Worm (Caenorhabditis elegans) whole organism, midembryonic: Measurements from ENCODE around the gene F29A7.4.

Experiments used
- T22C8.4 ChIP-seq: fragments of 200-800 bp; sonication (Bioruptor generic); IDR thresholded peaks from 2 replicates; pipeline ENCODE4 v1.3.6; 2022; ENCODE audit warnings: missing genetic modification characterization, missing compliant biosample characterization
- cog-1 ChIP-seq: sonication (generic microtip); optimal IDR thresholded peaks from 2 replicates; lab custom pipeline; 2016; ENCODE audit warnings: missing genetic modification characterization, missing compliant biosample characterization
- flt-1 ChIP-seq: fragments of 200-800 bp; sonication (Bioruptor generic); IDR thresholded peaks from 2 replicates; pipeline ENCODE4 v1.3.6; 2022; ENCODE audit warnings: missing genetic modification characterization, missing compliant biosample characterization
- klf-2 ChIP-seq: fragments of 200-800 bp; sonication (Bioruptor generic); conservative IDR thresholded peaks from 2 replicates; pipeline ENCODE4 v1.3.6; 2022; ENCODE audit warnings: missing genetic modification reagents, missing genetic modification characterization, missing compliant biosample characterization
- med-1 ChIP-seq: sonication (generic microtip); optimal IDR thresholded peaks from 2 replicates; lab custom pipeline; 2017; ENCODE audit warnings: missing genetic modification characterization, mild to moderate bottlenecking, missing compliant biosample characterization, antibody characterized with exemption, missing genetic modification reagents; ENCODE audit not compliant: insufficient read depth
- ref-1 ChIP-seq: fragments of 200-800 bp; sonication (Bioruptor generic); conservative IDR thresholded peaks from 2 replicates; pipeline ENCODE4 v1.3.6; 2022; ENCODE audit warnings: missing genetic modification reagents, missing genetic modification characterization, missing compliant biosample characterization
- tab-1 ChIP-seq: fragments of 200-800 bp; sonication (Bioruptor generic); IDR thresholded peaks from 2 replicates; pipeline ENCODE4 v1.3.6; 2022; ENCODE audit warnings: missing genetic modification characterization, missing compliant biosample characterization
- ztf-23 ChIP-seq: fragments of 200-800 bp; sonication (Bioruptor generic); IDR thresholded peaks from 2 replicates; pipeline ENCODE4 v1.3.6; 2022; ENCODE audit warnings: missing genetic modification reagents, missing genetic modification characterization, missing compliant biosample characterization
- ztf-29 ChIP-seq: fragments of 200-800 bp; sonication (Bioruptor generic); IDR thresholded peaks from 2 replicates; pipeline ENCODE4 v1.3.6; 2022; ENCODE audit warnings: missing genetic modification reagents, missing genetic modification characterization, missing compliant biosample characterization

F29A7.4 gene

ce11 chrII:2749595-2750048, at the start of gene F29A7.4:
Gene F29A7.4 (plus strand): TSS chrII:2749998.
- TF ChIP-seq cog-1 (tag; lab: Kevin White, UChicago) (no peak), med-1 (GFP tag; lab: Kevin White, UChicago) (no peak), ztf-29 (GFP tag; lab: Robert Waterston, UW) (no peak), flt-1 (GFP tag; lab: Robert Waterston, UW) (no peak)

ce11 chrII:2700229-2700628, 49.6 kb upstream of the F29A7.4 start, which contains the start of gene sri-61:
Gene sri-61 (minus strand): TSS chrII:2700329.
- TF ChIP-seq ref-1 (GFP tag; lab: Robert Waterston, UW) (no peak), T22C8.4 (GFP tag; lab: Robert Waterston, UW) (no peak), klf-2 (GFP tag; lab: Robert Waterston, UW) (no peak), ztf-23 (GFP tag; lab: Robert Waterston, UW) (no peak), tab-1 (GFP tag; lab: Robert Waterston, UW) (no peak), cog-1 (tag; lab: Kevin White, UChicago) (no peak), flt-1 (GFP tag; lab: Robert Waterston, UW) (no peak), med-1 (GFP tag; lab: Kevin White, UChicago) (no peak)

ce11 chrII:2702757-2703156, 47.0 kb upstream of the F29A7.4 start, which contains the start of gene sri-60:
Gene sri-60 (minus strand): TSS chrII:2702857.
- TF ChIP-seq ztf-23 (GFP tag; lab: Robert Waterston, UW) (no peak), tab-1 (GFP tag; lab: Robert Waterston, UW) (no peak), klf-2 (GFP tag; lab: Robert Waterston, UW) (no peak)

ce11 chrII:2705200-2705599, 44.6 kb upstream of the F29A7.4 start, which contains the start of gene srh-128:
Gene srh-128 (minus strand): TSS chrII:2705300.
- TF ChIP-seq ref-1 (GFP tag; lab: Robert Waterston, UW): no peak
- TF ChIP-seq flt-1 (GFP tag; lab: Robert Waterston, UW): no peak
- TF ChIP-seq T22C8.4 (GFP tag; lab: Robert Waterston, UW): no peak
- no peak for TF ChIP-seq ztf-29 (GFP tag; lab: Robert Waterston, UW)
- TF ChIP-seq ztf-23 (GFP tag; lab: Robert Waterston, UW): no peak
- no peak for TF ChIP-seq klf-2 (GFP tag; lab: Robert Waterston, UW)
- no peak for TF ChIP-seq tab-1 (GFP tag; lab: Robert Waterston, UW)
- no peak for TF ChIP-seq cog-1 (tag; lab: Kevin White, UChicago)
- no peak for TF ChIP-seq med-1 (GFP tag; lab: Kevin White, UChicago)

- TF ChIP-seq flt-1 (GFP tag; lab: Robert Waterston, UW) (no peak), klf-2 (GFP tag; lab: Robert Waterston, UW) (no peak), cog-1 (tag; lab: Kevin White, UChicago) (no peak), med-1 (GFP tag; lab: Kevin White, UChicago) (no peak), T22C8.4 (GFP tag; lab: Robert Waterston, UW) (no peak)
Observed at ce11 chrII:2707872-2708271, 41.9 kb upstream of the F29A7.4 start, which contains the start of gene Y47G7B.2. Gene Y47G7B.2 (minus strand): TSS chrII:2708014.

- TF ChIP-seq med-1 (GFP tag; lab: Kevin White, UChicago): no peak
- TF ChIP-seq ref-1 (GFP tag; lab: Robert Waterston, UW): no peak
- no peak for TF ChIP-seq cog-1 (tag; lab: Kevin White, UChicago)
- no peak for TF ChIP-seq flt-1 (GFP tag; lab: Robert Waterston, UW)
- no peak for TF ChIP-seq ztf-23 (GFP tag; lab: Robert Waterston, UW)
- TF ChIP-seq klf-2 (GFP tag; lab: Robert Waterston, UW): no peak
- TF ChIP-seq T22C8.4 (GFP tag; lab: Robert Waterston, UW): no peak
- no peak for TF ChIP-seq ztf-29 (GFP tag; lab: Robert Waterston, UW)
- no peak for TF ChIP-seq tab-1 (GFP tag; lab: Robert Waterston, UW)
Observed at ce11 chrII:2709942-2710341, 39.9 kb upstream of the F29A7.4 start, which contains the start of gene T05A8.1. Gene T05A8.1 (minus strand): TSS chrII:2710042.

- TF ChIP-seq tab-1 (GFP tag; lab: Robert Waterston, UW) (no peak), cog-1 (tag; lab: Kevin White, UChicago) (no peak), flt-1 (GFP tag; lab: Robert Waterston, UW) (no peak), klf-2 (GFP tag; lab: Robert Waterston, UW) (no peak), med-1 (GFP tag; lab: Kevin White, UChicago) (no peak), T22C8.4 (GFP tag; lab: Robert Waterston, UW) (no peak), ztf-23 (GFP tag; lab: Robert Waterston, UW) (no peak), ztf-29 (GFP tag; lab: Robert Waterston, UW) (no peak), ref-1 (GFP tag; lab: Robert Waterston, UW) (no peak)
Observed at ce11 chrII:2710919-2711318, 38.9 kb upstream of the F29A7.4 start, which contains the start of gene T05A8.2. Gene T05A8.2 (minus strand): TSS chrII:2711019.

- no peak for TF ChIP-seq tab-1 (GFP tag; lab: Robert Waterston, UW)
- no peak for TF ChIP-seq cog-1 (tag; lab: Kevin White, UChicago)
- no peak for TF ChIP-seq ref-1 (GFP tag; lab: Robert Waterston, UW)
- TF ChIP-seq flt-1 (GFP tag; lab: Robert Waterston, UW): no peak
- no peak for TF ChIP-seq ztf-23 (GFP tag; lab: Robert Waterston, UW)
- no peak for TF ChIP-seq ztf-29 (GFP tag; lab: Robert Waterston, UW)
- TF ChIP-seq med-1 (GFP tag; lab: Kevin White, UChicago): no peak
- TF ChIP-seq T22C8.4 (GFP tag; lab: Robert Waterston, UW): no peak
- TF ChIP-seq klf-2 (GFP tag; lab: Robert Waterston, UW): no peak
Observed at ce11 chrII:2717335-2717734, 32.5 kb upstream of the F29A7.4 start, which contains the start of gene T05A8.3. Gene T05A8.3 (minus strand): TSS chrII:2717435.

ce11 chrII:2719212-2719611, 30.6 kb upstream of the F29A7.4 start:
- TF ChIP-seq ztf-23 (GFP tag; lab: Robert Waterston, UW): no peak
- no peak for TF ChIP-seq tab-1 (GFP tag; lab: Robert Waterston, UW)
- TF ChIP-seq flt-1 (GFP tag; lab: Robert Waterston, UW): no peak
- TF ChIP-seq ref-1 (GFP tag; lab: Robert Waterston, UW): no peak
